Fruit fly (Drosophila melanogaster): ENCODE data around the gene CG16989.
A peak's percentile ranks its signal among the peaks of the same experiment; 100 is the strongest.

The CG16989 gene

DNA sequence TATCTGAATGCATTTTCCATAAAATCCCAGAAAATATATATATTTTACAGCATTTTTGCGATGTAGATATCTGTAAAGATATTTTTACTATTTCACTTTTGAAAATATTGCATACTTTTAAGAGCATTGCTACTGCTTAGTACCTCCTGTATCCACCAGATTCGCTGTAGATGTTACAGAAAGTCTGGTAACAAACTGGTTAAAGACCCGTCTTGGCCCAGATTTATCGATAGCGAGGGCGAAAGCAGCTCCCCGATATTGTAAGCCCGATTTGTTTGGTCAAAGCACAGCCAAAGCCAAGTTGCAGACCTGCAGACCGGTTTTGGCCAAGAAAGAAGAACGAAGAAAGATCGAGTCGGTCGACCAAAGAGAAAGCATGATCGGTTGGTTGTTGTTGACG, 8.5 kb upstream of the CG16989 start, which contains the start of gene tw (continued):
- TF ChIP-seq zfh1 (GFP tag; IDR thresholded peaks at IDR 0.05) (no peak), tio (GFP tag; optimal IDR thresholded peaks at IDR 0.05) (no peak), Chrac-16 (GFP tag; optimal IDR thresholded peaks at IDR 0.05) (no peak), dmrt11E (tag; optimal IDR thresholded peaks at IDR 0.05) (no peak), HLH3B (GFP tag; IDR thresholded peaks at IDR 0.05) (no peak), CG1233 (GFP tag; optimal IDR thresholded peaks at IDR 0.05) (no peak), CG15514 (GFP tag; optimal IDR thresholded peaks at IDR 0.05) (no peak), CG13287 (GFP tag; IDR thresholded peaks at IDR 0.05; ENCODE audit: partially characterized antibody) (peak; percentile 62), CG8089 (GFP tag; optimal IDR thresholded peaks at IDR 0.05) (no peak), scrt (GFP tag; optimal IDR thresholded peaks at IDR 0.05) (no peak), Fer3 (tag; optimal IDR thresholded peaks at IDR 0.05) (no peak), lbe (GFP tag; optimal IDR thresholded peaks at IDR 0.05) (no peak), CG12104 (GFP tag; optimal IDR thresholded peaks at IDR 0.05) (no peak), zen2 (GFP tag; IDR thresholded peaks at IDR 0.05; ENCODE audit: partially characterized antibody) (peak; percentile 20; the same call in 1 of the 3 replicates), CG7963 (GFP tag; IDR thresholded peaks at IDR 0.05; ENCODE audit: partially characterized antibody) (peak; percentile 48; the same call in 1 of the 3 replicates), CG14667 (GFP tag; IDR thresholded peaks at IDR 0.05) (no peak), CG3281 (GFP tag; optimal IDR thresholded peaks at IDR 0.05) (no peak), CG8924 (tag; optimal IDR thresholded peaks at IDR 0.05) (no peak), lmd (GFP tag; IDR thresholded peaks at IDR 0.05) (no peak), lilli (GFP tag; optimal IDR thresholded peaks at IDR 0.05) (no peak), az2 (GFP tag; optimal IDR thresholded peaks at IDR 0.05) (no peak), Rx (GFP tag; IDR thresholded peaks at IDR 0.05) (no peak), klu (GFP tag; IDR thresholded peaks at IDR 0.05) (no peak), Lhr (GFP tag; optimal IDR thresholded peaks at IDR 0.05) (peak; percentile 13), CG18764 (GFP tag; optimal IDR thresholded peaks at IDR 0.05) (no peak), CG11085 (GFP tag; IDR thresholded peaks at IDR 0.05) (no peak), CG34422 (GFP tag; IDR thresholded peaks at IDR 0.05) (no peak), CG16813 (GFP tag; IDR thresholded peaks at IDR 0.05; ENCODE audit: partially characterized antibody) (0 out of 3 replicates have a peak, but pooled peaks have one; percentile 43), mirr (GFP tag; optimal IDR thresholded peaks at IDR 0.05) (no peak), pita (GFP tag; optimal IDR thresholded peaks at IDR 0.05) (peak; percentile 27), CG10209 (GFP tag; optimal IDR thresholded peaks at IDR 0.05) (no peak), CG30431 (GFP tag; optimal IDR thresholded peaks at IDR 0.05) (no peak), inv (GFP tag; IDR thresholded peaks at IDR 0.05; ENCODE audit: partially characterized antibody) (0 out of 2 replicates have a peak, but pooled peaks have one; percentile 6), CG9797 (GFP tag; optimal IDR thresholded peaks at IDR 0.05) (no peak), ttk (GFP tag; IDR thresholded peaks at IDR 0.05) (no peak), ci (GFP tag; IDR thresholded peaks at IDR 0.05) (no peak), CG12659 (GFP tag; optimal IDR thresholded peaks at IDR 0.05) (no peak), kni (GFP tag; optimal IDR thresholded peaks at IDR 0.05) (peak; percentile 10), CG11695 (GFP tag; IDR thresholded peaks at IDR 0.05) (no peak), Med (GFP tag) (peak; percentile 68), bsh (GFP tag; optimal IDR thresholded peaks at IDR 0.05) (no peak), Ets65A (GFP tag) (no peak), wek (GFP tag; optimal IDR thresholded peaks at IDR 0.05) (no peak), Blimp-1 (GFP tag; optimal IDR thresholded peaks at IDR 0.05) (no peak), ken (GFP tag; IDR thresholded peaks at IDR 0.05) (no peak), wor (GFP tag; IDR thresholded peaks at IDR 0.05) (no peak), sens-2 (GFP tag; IDR thresholded peaks at IDR 0.05) (no peak), gro (GFP tag; optimal IDR thresholded peaks at IDR 0.05) (no peak), lola (GFP tag; optimal IDR thresholded peaks at IDR 0.05) (no peak), ATbp (GFP tag; optimal IDR thresholded peaks at IDR 0.05) (no peak), hbn (GFP tag; IDR thresholded peaks at IDR 0.05; ENCODE audit: partially characterized antibody) (no peak)
